Fruit fly (Drosophila melanogaster) whole organism, prepupa: ENCODE measurements around the gene RpL24-like.
A peak's percentile ranks its signal among the peaks of the same experiment; 100 is the strongest.

Experiments used
- Blimp-1 ChIP-seq: fragments of 200-800 bp; sonication (Bioruptor generic); optimal IDR thresholded peaks from 3 replicates; lab custom pipeline; 2017; ENCODE audit warnings: missing biosample characterization, missing genetic modification characterization, mild to moderate bottlenecking, moderate library complexity, missing genetic modification reagents
- CG10669 ChIP-seq: fragments of 200-800 bp; sonication (Bioruptor generic); optimal IDR thresholded peaks from 3 replicates; lab custom pipeline; 2018; ENCODE audit warnings: missing biosample characterization, mild to moderate bottlenecking, missing genetic modification characterization, moderate library complexity
- CG11762 ChIP-seq: fragments of 200-800 bp; sonication (Bioruptor generic); optimal IDR thresholded peaks from 3 replicates; lab custom pipeline; 2016; ENCODE audit warnings: missing biosample characterization, missing genetic modification characterization; ENCODE audit not compliant: insufficient read depth
- CG11902 ChIP-seq: fragments of 200-800 bp; sonication (Bioruptor generic); optimal IDR thresholded peaks from 3 replicates; lab custom pipeline; 2016; ENCODE audit warnings: missing biosample characterization, missing genetic modification characterization
- CG1621 ChIP-seq: fragments of 200-800 bp; sonication (Bioruptor generic); optimal IDR thresholded peaks from 3 replicates; lab custom pipeline; 2018; ENCODE audit warnings: missing biosample characterization, mild to moderate bottlenecking, missing genetic modification characterization
- CG3032 ChIP-seq: fragments of 200-800 bp; optimal IDR thresholded peaks from 2 replicates; lab custom pipeline; 2019; ENCODE audit warnings: missing biosample characterization, mild to moderate bottlenecking, missing genetic modification characterization, moderate library complexity
- CG31627 ChIP-seq: fragments of 200-800 bp; sonication (Bioruptor generic); optimal IDR thresholded peaks from 3 replicates; lab custom pipeline; 2016; ENCODE audit warnings: missing biosample characterization, missing genetic modification characterization
- CG32006 ChIP-seq: fragments of 200-800 bp; sonication (Bioruptor generic); optimal IDR thresholded peaks from 3 replicates; lab custom pipeline; 2017; ENCODE audit warnings: missing biosample characterization, mild to moderate bottlenecking, missing genetic modification characterization
- CG34406 ChIP-seq: fragments of 200-800 bp; sonication (Bioruptor generic); optimal IDR thresholded peaks from 3 replicates; lab custom pipeline; 2016; ENCODE audit warnings: missing biosample characterization, missing genetic modification characterization
- CG3919 ChIP-seq: fragments of 200-800 bp; sonication (Bioruptor generic); optimal IDR thresholded peaks from 3 replicates; lab custom pipeline; 2016; ENCODE audit warnings: missing biosample characterization, missing genetic modification characterization
- CG6163 ChIP-seq: fragments of 200-800 bp; sonication (Bioruptor generic); IDR thresholded peaks from 3 replicates; pipeline ENCODE4 v1.3.6; 2022; ENCODE audit warnings: missing biosample characterization, missing genetic modification characterization
- CG6808 ChIP-seq: fragments of 200-800 bp; sonication (Bioruptor generic); optimal IDR thresholded peaks from 3 replicates; lab custom pipeline; 2017; ENCODE audit warnings: missing biosample characterization, missing genetic modification characterization, mild to moderate bottlenecking, moderate library complexity, missing genetic modification reagents
- CG7368 ChIP-seq: fragments of 200-800 bp; sonication (Bioruptor generic); optimal IDR thresholded peaks from 3 replicates; lab custom pipeline; 2016; ENCODE audit warnings: missing biosample characterization, missing genetic modification characterization
- CG8119 ChIP-seq: fragments of 200-800 bp; sonication (Bioruptor generic); IDR thresholded peaks from 3 replicates; pipeline ENCODE4 v1.3.6; 2022; ENCODE audit warnings: missing biosample characterization, missing genetic modification characterization
- CG9139 ChIP-seq: fragments of 200-800 bp; sonication (Bioruptor generic); optimal IDR thresholded peaks from 3 replicates; lab custom pipeline; 2017; ENCODE audit warnings: missing biosample characterization, mild to moderate bottlenecking, missing genetic modification characterization
- Ets96B ChIP-seq: fragments of 200-800 bp; optimal IDR thresholded peaks from 2 replicates; lab custom pipeline; 2019; ENCODE audit warnings: missing biosample characterization, mild to moderate bottlenecking, missing genetic modification characterization, moderate library complexity
- Hr38 ChIP-seq: sonication (Bioruptor generic); optimal IDR thresholded peaks from 2 replicates; lab custom pipeline; 2016; ENCODE audit warnings: missing biosample characterization, missing genetic modification characterization
- Hr39 ChIP-seq: fragments of 200-800 bp; sonication (Bioruptor generic); optimal IDR thresholded peaks from 2 replicates; lab custom pipeline; 2016; ENCODE audit warnings: missing biosample characterization, missing genetic modification characterization
- Hr4 ChIP-seq: fragments of 200-800 bp; sonication (Bioruptor generic); optimal IDR thresholded peaks from 3 replicates; lab custom pipeline; 2016; ENCODE audit warnings: missing biosample characterization, missing genetic modification characterization
- Lpt ChIP-seq: fragments of 200-800 bp; sonication (Bioruptor generic); optimal IDR thresholded peaks from 3 replicates; lab custom pipeline; 2016; ENCODE audit warnings: missing biosample characterization, missing genetic modification characterization
- Met ChIP-seq: fragments of 200-800 bp; sonication (Bioruptor generic); optimal IDR thresholded peaks from 3 replicates; lab custom pipeline; 2016; ENCODE audit warnings: missing biosample characterization, missing genetic modification characterization
- cyc ChIP-seq: fragments of 200-800 bp; sonication (Bioruptor generic); optimal IDR thresholded peaks from 3 replicates; lab custom pipeline; 2016; ENCODE audit warnings: missing biosample characterization, missing genetic modification characterization
- dsx ChIP-seq: fragments of 200-800 bp; optimal IDR thresholded peaks from 3 replicates; lab custom pipeline; 2019; ENCODE audit warnings: missing biosample characterization, mild to moderate bottlenecking, missing genetic modification characterization, moderate library complexity; ENCODE audit not compliant: poor library complexity, severe bottlenecking
- esn ChIP-seq: fragments of 200-800 bp; sonication (Bioruptor generic); optimal IDR thresholded peaks from 2 replicates; lab custom pipeline; 2016; ENCODE audit warnings: missing biosample characterization, mild to moderate bottlenecking, missing genetic modification characterization, moderate library complexity
- fd59A ChIP-seq: fragments of 200-800 bp; sonication (Bioruptor generic); optimal IDR thresholded peaks from 2 replicates; lab custom pipeline; 2017; ENCODE audit warnings: missing biosample characterization, mild to moderate bottlenecking, missing genetic modification characterization, missing genetic modification reagents
- lz ChIP-seq: fragments of 200-800 bp; sonication (Bioruptor generic); optimal IDR thresholded peaks from 3 replicates; lab custom pipeline; 2016; ENCODE audit warnings: missing biosample characterization, missing genetic modification characterization
- ss ChIP-seq, 2 experiments: fragments of 200-800 bp; sonication (Bioruptor generic); optimal IDR thresholded peaks; 2 replicates in 1 of 2; 3 replicates in 1 of 2; lab custom pipeline; 2017 to 2018; ENCODE audit warnings: mild to moderate bottlenecking in 2 of 2, missing biosample characterization in 2 of 2, missing genetic modification characterization in 2 of 2, moderate library complexity in 1 of 2
- svp ChIP-seq: fragments of 200-800 bp; sonication (Bioruptor generic); peaks from one replicate; lab custom pipeline; 2016; ENCODE audit warnings: missing biosample characterization, missing genetic modification characterization
- topi ChIP-seq: fragments of 200-800 bp; sonication (Bioruptor generic); optimal IDR thresholded peaks from 3 replicates; lab custom pipeline; 2016; ENCODE audit warnings: missing biosample characterization, missing genetic modification characterization
- vri ChIP-seq: fragments of 200-800 bp; sonication (Bioruptor generic); optimal IDR thresholded peaks from 3 replicates; lab custom pipeline; 2016; ENCODE audit warnings: missing biosample characterization, mild to moderate bottlenecking, missing genetic modification characterization

Gene RpL24-like

DNA sequence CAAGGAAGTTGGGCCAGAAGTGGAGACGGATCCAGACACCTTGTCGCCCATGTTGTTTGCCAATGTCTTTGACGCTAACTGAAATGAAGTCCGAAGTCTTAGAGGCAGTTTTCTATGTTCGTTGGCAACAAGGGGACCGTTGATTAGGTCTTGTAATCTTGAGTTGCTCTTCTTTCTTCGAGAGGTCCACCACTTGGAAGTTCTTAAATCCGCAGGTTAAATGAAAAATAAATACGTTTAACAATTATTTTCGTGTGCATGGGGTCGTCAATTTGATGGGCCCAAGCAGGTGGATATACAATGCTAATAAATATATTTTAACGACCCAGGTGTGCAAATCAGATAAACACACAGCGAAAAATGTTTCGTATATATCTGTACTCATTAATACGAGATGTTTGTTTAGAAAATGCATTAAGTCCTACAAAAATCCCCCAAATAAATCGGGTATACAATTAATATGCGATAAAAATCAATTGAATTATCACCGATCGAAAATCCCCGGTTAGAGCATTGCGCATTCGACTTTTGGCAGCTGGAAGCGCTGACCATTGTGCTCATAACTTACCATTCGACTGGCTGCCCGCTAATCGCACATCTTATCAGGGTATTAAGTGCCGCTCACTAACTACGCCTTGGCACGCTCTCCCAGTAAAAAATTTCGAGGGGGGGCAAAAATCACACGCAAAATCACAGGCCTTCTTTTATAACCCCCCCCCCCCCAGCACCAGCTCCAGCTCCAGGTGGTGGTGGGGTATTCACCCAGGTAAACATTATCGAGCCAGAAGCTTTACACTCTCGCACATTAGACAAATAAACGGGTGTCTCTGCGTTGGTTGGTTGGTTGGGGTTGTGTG is 29.3 kb upstream of the RpL24-like start, which contains the start of gene PGRP-LB (continued):
- TF ChIP-seq fd59A (GFP tag; lab: Kevin White, UChicago) (no peak), Hr38 (GFP tag; lab: Kevin White, UChicago) (no peak), CG10669 (GFP tag; lab: Kevin White, UChicago) (no peak), CG7368 (GFP tag; lab: Kevin White, UChicago) (no peak), dsx (GFP tag; lab: Kevin White, UChicago) (no peak), CG32006 (peak; percentile 51), CG6163 (no peak), CG1621 (tag; lab: Kevin White, UChicago) (no peak)

DNA sequence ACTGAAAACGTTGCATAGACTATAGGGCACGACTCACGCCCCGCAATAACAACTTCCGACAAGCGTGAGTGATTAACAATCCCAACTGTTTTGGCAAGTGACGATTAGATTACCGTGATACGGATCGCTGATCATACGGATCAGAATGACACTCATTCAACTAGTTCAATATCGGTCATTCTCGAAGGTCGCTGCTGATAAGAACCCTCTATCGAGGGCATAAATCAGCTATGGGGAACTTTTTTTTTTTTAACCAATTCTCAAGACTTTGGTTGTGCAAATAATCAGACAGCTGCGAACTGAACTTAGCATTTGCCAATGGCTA is 27.4 kb upstream of the RpL24-like start:
- no peak for TF ChIP-seq CG31627 (GFP tag; lab: Kevin White, UChicago)
- no peak for TF ChIP-seq topi (GFP tag; lab: Kevin White, UChicago)
- TF ChIP-seq CG6808 (GFP tag; lab: Kevin White, UChicago), result no peak
- no peak for TF ChIP-seq Ets96B (tag; lab: Kevin White, UChicago)
- no peak for TF ChIP-seq CG3032 (tag; lab: Kevin White, UChicago)
- TF ChIP-seq CG6163, result no peak
- TF ChIP-seq CG10669 (GFP tag; lab: Kevin White, UChicago), result no peak
- TF ChIP-seq Hr39 (GFP tag; lab: Kevin White, UChicago), result no peak
- no peak for TF ChIP-seq fd59A (GFP tag; lab: Kevin White, UChicago)
- TF ChIP-seq CG11762 (GFP tag; lab: Kevin White, UChicago), result no peak
- TF ChIP-seq CG8119, result no peak
- TF ChIP-seq CG34406, result no peak
- no peak for TF ChIP-seq Hr4 (GFP tag; lab: Kevin White, UChicago)
- no peak for TF ChIP-seq Blimp-1 (GFP tag; lab: Kevin White, UChicago)
- TF ChIP-seq CG9139 (GFP tag; lab: Kevin White, UChicago), result no peak

DNA sequence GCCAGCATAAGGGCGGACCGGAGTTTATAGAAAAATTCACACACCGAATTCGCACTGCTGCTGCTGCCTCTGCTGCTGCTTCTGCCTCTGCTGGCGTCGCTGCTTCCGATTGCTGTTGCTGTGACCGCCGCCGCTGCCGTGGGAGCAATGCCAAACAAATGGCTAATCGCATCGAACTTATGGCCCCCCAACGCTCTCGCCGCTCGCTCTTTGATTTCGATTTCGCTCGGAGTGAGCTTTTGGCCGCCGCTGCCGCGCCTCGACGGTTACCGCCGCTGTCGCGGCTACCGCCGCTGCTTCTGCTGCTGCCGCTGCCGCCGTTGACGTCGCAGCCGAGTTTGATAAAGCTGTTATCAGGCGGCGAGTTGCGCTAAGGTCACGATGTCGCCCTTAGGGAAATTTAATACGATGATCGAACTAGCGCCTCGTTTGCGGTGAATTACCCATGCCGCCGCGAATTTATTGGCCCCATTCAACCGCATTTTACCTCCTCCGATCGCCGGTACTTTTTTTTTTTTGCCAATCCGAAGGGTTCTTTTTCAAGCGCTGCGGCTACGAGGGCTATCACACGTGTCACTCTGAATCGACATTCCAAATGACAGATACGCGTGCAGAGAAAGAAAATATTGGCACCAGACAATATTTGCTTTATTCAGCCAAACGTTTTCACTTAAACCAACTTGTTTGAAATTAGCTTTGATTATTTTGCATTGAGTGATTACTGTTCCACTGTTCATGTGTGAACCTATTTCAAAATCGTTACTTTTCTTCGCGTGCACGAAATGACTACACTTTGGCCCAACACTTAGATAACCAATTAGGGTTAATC is 26.9 kb upstream of the RpL24-like start:
- TF ChIP-seq Blimp-1 (GFP tag; lab: Kevin White, UChicago) (no peak), CG3919 (GFP tag; lab: Kevin White, UChicago) (no peak), CG1621 (tag; lab: Kevin White, UChicago) (no peak), CG11902 (GFP tag; lab: Kevin White, UChicago) (no peak), esn (GFP tag; lab: Kevin White, UChicago) (peak; percentile 27), Met (GFP tag; lab: Kevin White, UChicago) (peak; percentile 27), CG6163 (peak; percentile 36; the same call in 1 of the 3 replicates), CG3032 (tag; lab: Kevin White, UChicago) (no peak), CG32006 (no peak), Hr39 (GFP tag; lab: Kevin White, UChicago) (peak; percentile 49), ss (GFP tag; optimal IDR thresholded peaks at IDR 0.05; lab: Kevin White, UChicago) (no peak), lz (GFP tag; lab: Kevin White, UChicago) (no peak), cyc (GFP tag; lab: Kevin White, UChicago) (peak; percentile 12), CG31627 (GFP tag; lab: Kevin White, UChicago) (peak; percentile 28), vri (GFP tag; lab: Kevin White, UChicago) (peak; percentile 15), svp (peak; percentile 96), CG9139 (GFP tag; lab: Kevin White, UChicago) (no peak), topi (GFP tag; lab: Kevin White, UChicago) (no peak), Lpt (GFP tag; lab: Kevin White, UChicago) (no peak)

DNA sequence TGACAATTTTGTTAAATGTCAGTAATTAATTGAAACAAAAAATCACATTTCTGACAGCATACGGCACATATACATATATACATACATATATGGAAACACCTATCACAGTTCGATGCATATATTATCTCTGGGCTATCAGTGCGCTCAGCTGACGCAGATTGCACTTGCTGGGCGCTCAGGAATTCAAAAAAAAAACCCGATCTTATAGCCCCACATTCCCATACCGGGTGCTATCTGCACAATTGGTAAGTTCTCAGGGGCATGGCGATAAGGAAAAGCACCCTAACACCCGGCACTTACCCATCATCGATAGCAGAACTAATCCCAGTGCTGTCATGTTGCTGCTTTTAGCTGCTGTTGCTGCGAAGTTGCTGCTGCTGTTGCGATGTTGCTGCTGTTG is 25.9 kb upstream of the RpL24-like start:
- TF ChIP-seq svp, result peak; percentile 94
- no peak for TF ChIP-seq fd59A (GFP tag; lab: Kevin White, UChicago)
- 0 out of 3 replicates have a peak, but pooled peaks have one; percentile 14 for TF ChIP-seq CG6163
